Fruit fly (Drosophila melanogaster) whole organism, pupa: ENCODE measurements around the gene tipE.

Experiments
- CG10348 ChIP-seq: fragments of 200-800 bp; sonication (Bioruptor generic); IDR thresholded peaks from 2 replicates; pipeline ENCODE4 v1.3.6; 2022; ENCODE audit warnings: missing biosample characterization, missing genetic modification characterization
- CG12605 ChIP-seq: fragments of 200-800 bp; sonication (Bioruptor generic); IDR thresholded peaks from 2 replicates; pipeline ENCODE4 v1.3.6; 2022; ENCODE audit warnings: missing biosample characterization, missing genetic modification characterization
- CG13204 ChIP-seq: fragments of 200-800 bp; sonication (Bioruptor generic); optimal IDR thresholded peaks from 2 replicates; lab custom pipeline; 2018; ENCODE audit warnings: missing biosample characterization, mild to moderate bottlenecking, missing genetic modification characterization, moderate library complexity
- CG14655 ChIP-seq: fragments of 200-800 bp; sonication (Bioruptor generic); optimal IDR thresholded peaks from 3 replicates; lab custom pipeline; 2017; ENCODE audit warnings: mild to moderate bottlenecking, missing biosample characterization, missing genetic modification reagents, missing genetic modification characterization
- CG15710 ChIP-seq: fragments of 200-800 bp; sonication (Bioruptor generic); optimal IDR thresholded peaks from 2 replicates; lab custom pipeline; 2018; ENCODE audit warnings: missing biosample characterization, mild to moderate bottlenecking, missing genetic modification characterization, moderate library complexity
- CG17806 ChIP-seq: fragments of 200-800 bp; sonication (Bioruptor generic); optimal IDR thresholded peaks from 2 replicates; lab custom pipeline; 2018; ENCODE audit warnings: missing biosample characterization, mild to moderate bottlenecking, missing genetic modification characterization, moderate library complexity
- CG32121 ChIP-seq: fragments of 200-800 bp; sonication (Bioruptor generic); IDR thresholded peaks from 2 replicates; pipeline ENCODE4 v1.3.6; 2022; ENCODE audit warnings: missing biosample characterization, missing genetic modification characterization
- CG34367 ChIP-seq: fragments of 200-800 bp; sonication (Bioruptor generic); optimal IDR thresholded peaks from 2 replicates; lab custom pipeline; 2018; ENCODE audit warnings: missing biosample characterization, mild to moderate bottlenecking, missing genetic modification characterization
- CG8159 ChIP-seq: fragments of 200-800 bp; sonication (Bioruptor generic); optimal IDR thresholded peaks from 3 replicates; lab custom pipeline; 2018; ENCODE audit warnings: missing biosample characterization, mild to moderate bottlenecking, missing genetic modification characterization, moderate library complexity
- CG8301 ChIP-seq: fragments of 200-800 bp; sonication (Bioruptor generic); optimal IDR thresholded peaks from 2 replicates; lab custom pipeline; 2018; ENCODE audit warnings: missing biosample characterization, mild to moderate bottlenecking, missing genetic modification characterization
- CG9948 ChIP-seq: fragments of 200-800 bp; sonication (Bioruptor generic); optimal IDR thresholded peaks from 2 replicates; lab custom pipeline; 2018; ENCODE audit warnings: missing biosample characterization, mild to moderate bottlenecking, missing genetic modification characterization, moderate library complexity
- EcR ChIP-seq: fragments of 200-800 bp; sonication (Bioruptor generic); optimal IDR thresholded peaks from 3 replicates; lab custom pipeline; 2019; ENCODE audit warnings: missing biosample characterization, missing genetic modification characterization, mild to moderate bottlenecking, moderate library complexity, missing genetic modification reagents
- Ets98B ChIP-seq: fragments of 200-800 bp; sonication (Bioruptor generic); IDR thresholded peaks from 2 replicates; pipeline ENCODE4 v1.3.6; 2022; ENCODE audit warnings: missing biosample characterization, missing genetic modification characterization
- Pif1A ChIP-seq: fragments of 200-800 bp; sonication (Bioruptor generic); optimal IDR thresholded peaks from 3 replicates; lab custom pipeline; 2016; ENCODE audit warnings: missing biosample characterization, missing genetic modification characterization
- Pif1B ChIP-seq: fragments of 200-800 bp; sonication (Bioruptor generic); optimal IDR thresholded peaks from 3 replicates; lab custom pipeline; 2016; ENCODE audit warnings: missing biosample characterization, missing genetic modification characterization
- Snoo ChIP-seq: fragments of 200-800 bp; sonication (Bioruptor generic); optimal IDR thresholded peaks from 3 replicates; lab custom pipeline; 2017; ENCODE audit warnings: missing biosample characterization, mild to moderate bottlenecking, missing genetic modification characterization, inconsistent platforms
- fd96Ca ChIP-seq: fragments of 200-800 bp; sonication (Bioruptor generic); IDR thresholded peaks from 3 replicates; pipeline ENCODE4 v1.3.6; 2022; ENCODE audit warnings: missing biosample characterization, missing genetic modification characterization
- gl ChIP-seq: fragments of 200-800 bp; sonication (Bioruptor generic); optimal IDR thresholded peaks from 2 replicates; lab custom pipeline; 2018; ENCODE audit warnings: missing biosample characterization, mild to moderate bottlenecking, missing genetic modification characterization
- rn ChIP-seq: fragments of 200-800 bp; sonication (Bioruptor generic); IDR thresholded peaks from 2 replicates; pipeline ENCODE4 v1.3.6; 2022; ENCODE audit warnings: missing biosample characterization, missing genetic modification characterization

The tipE gene

DNA sequence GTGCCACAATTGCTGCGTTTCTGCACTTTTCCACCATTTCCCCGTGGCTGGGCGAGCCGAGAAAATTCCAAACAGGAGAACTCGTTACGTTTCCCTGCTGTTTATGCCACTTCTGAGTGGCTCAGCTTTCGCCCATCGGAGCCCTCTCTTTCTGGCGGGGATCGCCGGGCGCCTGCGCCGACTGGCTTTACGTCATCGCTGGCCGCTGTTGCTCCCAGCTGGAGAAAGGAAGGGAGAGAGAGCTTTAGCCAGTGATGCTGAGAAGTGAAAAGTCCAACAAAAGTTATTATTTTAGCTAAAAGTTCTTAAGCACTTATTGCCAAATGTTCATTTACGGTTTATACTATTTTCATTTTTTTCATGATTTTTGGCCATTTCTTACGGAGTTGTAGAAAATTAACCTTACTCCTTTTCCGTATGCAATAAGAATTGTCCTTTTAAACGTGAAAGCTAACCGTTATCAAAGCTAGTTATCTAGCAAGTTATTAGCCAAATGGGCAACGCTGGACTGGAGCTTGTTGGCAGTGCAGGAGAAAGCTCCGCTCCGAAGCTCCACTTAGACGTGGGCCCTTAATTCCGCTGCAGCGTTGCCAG is at the start of gene tipE, which contains the start of gene Teh2:
Gene tipE (plus strand): TSS at position 570 of the 594 bp plus-strand sequence.
Gene Teh2 (minus strand): TSS at position 94 of the 594 bp plus-strand sequence.
- TF ChIP-seq Snoo (tag; lab: Kevin White, UChicago) (no peak), EcR (GFP tag; lab: Kevin White, UChicago) (no peak), fd96Ca (no peak), CG10348 (GFP tag; lab: Robert Waterston, UW) (no peak), CG8301 (tag; lab: Kevin White, UChicago) (no peak), CG17806 (tag; lab: Kevin White, UChicago) (no peak), CG8159 (no peak), Pif1B (GFP tag; lab: Kevin White, UChicago) (no peak), CG12605 (GFP tag; lab: Robert Waterston, UW) (no peak), CG34367 (tag; lab: Kevin White, UChicago) (no peak), CG9948 (no peak), Ets98B (GFP tag; lab: Robert Waterston, UW) (no peak)

DNA sequence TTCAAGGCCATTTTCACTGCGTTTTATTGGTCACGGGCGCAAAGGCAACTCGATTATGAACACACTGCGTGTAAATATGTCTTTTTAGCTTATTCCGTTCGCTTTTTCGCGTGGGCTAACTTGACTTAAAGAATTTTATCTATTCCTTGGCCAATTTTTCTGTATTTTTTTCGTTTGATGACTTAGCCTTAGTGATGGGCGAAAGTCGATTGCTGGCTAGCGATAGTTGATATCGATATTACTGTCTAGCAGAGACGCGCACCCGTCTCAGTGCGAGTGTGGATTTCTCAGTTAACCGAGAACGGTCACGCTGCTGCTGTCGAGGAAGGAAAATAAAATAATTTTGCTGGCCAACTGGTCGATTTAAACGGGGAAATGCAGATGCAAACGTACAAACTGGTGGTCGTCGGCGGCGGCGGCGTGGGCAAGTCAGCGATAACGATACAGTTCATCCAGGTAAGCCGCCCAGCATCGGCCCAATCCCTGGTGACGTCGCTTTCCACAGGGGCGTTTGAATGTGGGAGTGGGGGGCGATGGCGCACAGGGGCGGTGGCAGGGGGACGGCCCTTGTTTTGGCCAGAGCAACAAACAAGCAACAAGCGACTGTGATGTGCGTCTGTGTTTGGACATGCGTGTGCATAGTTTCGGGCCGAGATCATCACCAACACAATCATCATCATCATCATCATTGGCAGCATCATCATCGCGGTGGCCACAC is 49.3 kb upstream of the tipE start, which contains the start of the genes Rop and Ras64B:
Gene Rop (minus strand): TSS at position 193 of the 718 bp plus-strand sequence.
Gene Ras64B (plus strand): TSS at position 273 of the 718 bp plus-strand sequence.
- peak; percentile 23; the same call in 1 of the 2 replicates for TF ChIP-seq Ets98B (GFP tag; lab: Robert Waterston, UW)
- TF ChIP-seq CG15710 (tag; lab: Kevin White, UChicago): peak; percentile 1
- no peak for TF ChIP-seq rn (GFP tag; lab: Robert Waterston, UW)
- peak; percentile 57 for TF ChIP-seq EcR (GFP tag; lab: Kevin White, UChicago)

DNA sequence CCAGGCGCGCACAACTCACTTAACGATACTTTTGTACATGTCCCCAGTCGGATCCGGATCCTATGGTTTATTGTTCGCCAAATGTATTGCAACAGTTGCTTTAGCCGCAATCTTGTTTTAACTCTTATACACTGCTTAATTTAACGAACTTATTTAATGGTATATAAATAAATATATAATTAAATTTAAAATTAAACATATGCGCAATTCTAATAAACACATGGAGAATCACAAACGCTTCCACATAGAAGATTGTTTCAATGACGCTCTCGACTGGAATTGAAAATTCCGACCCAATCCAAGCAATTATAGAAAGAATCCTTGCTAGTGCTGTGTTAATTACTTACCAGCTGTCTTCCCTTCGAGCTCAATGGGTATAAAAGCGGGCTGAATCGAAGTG is 47.1 kb upstream of the tipE start, which contains the start of gene Akh:
Gene Akh (plus strand): TSS at position 301 of the 400 bp plus-strand sequence.
- TF ChIP-seq Snoo (tag; lab: Kevin White, UChicago) (no peak), fd96Ca (no peak), CG8159 (no peak), EcR (GFP tag; lab: Kevin White, UChicago) (no peak), CG9948 (no peak), CG34367 (tag; lab: Kevin White, UChicago) (no peak), CG17806 (tag; lab: Kevin White, UChicago) (no peak), CG12605 (GFP tag; lab: Robert Waterston, UW) (no peak)

- TF ChIP-seq CG15710 (tag; lab: Kevin White, UChicago) (no peak), EcR (GFP tag; lab: Kevin White, UChicago) (no peak), CG13204 (GFP tag; lab: Kevin White, UChicago) (no peak), CG32121 (GFP tag; lab: Robert Waterston, UW) (no peak), CG14655 (no peak), CG8159 (no peak), gl (no peak), Snoo (tag; lab: Kevin White, UChicago) (no peak)
Measured at dm6 chr3L:4142064-4142463, 46.2 kb upstream of the tipE start, which contains the start of gene CG32260. TSS of gene CG32260 (plus strand) at chr3L:4142364.

DNA sequence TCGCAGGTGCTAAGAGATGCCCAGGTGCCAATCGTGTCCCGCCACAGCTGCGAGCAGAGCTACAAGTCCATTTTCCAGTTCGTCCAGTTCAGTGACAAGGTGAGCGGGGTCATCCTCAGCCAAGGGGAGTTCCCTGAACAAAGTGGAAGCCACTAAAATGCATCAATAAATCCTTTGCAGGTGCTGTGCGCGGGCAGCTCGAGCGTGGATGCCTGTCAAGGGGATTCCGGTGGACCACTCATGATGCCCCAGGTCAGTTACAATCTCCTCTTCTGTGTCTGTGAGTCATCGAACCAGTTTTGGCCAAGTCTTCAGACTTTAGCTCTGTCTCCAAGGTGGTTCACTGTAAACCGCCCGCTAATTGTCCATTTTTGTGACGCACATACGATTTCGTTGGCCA is 43.1 kb upstream of the tipE start:
- TF ChIP-seq CG34367 (tag; lab: Kevin White, UChicago) (no peak), CG12605 (GFP tag; lab: Robert Waterston, UW) (no peak), EcR (GFP tag; lab: Kevin White, UChicago) (peak; percentile 73)
- TF ChIP-seq, all 21 proteins: peak for 1

- TF ChIP-seq fd96Ca (no peak), Pif1A (GFP tag; lab: Kevin White, UChicago) (peak; percentile 10), CG15710 (tag; lab: Kevin White, UChicago) (no peak), Pif1B (GFP tag; lab: Kevin White, UChicago) (peak; percentile 8), EcR (GFP tag; lab: Kevin White, UChicago) (peak; percentile 34), CG12605 (GFP tag; lab: Robert Waterston, UW) (no peak), rn (GFP tag; lab: Robert Waterston, UW) (no peak), CG13204 (GFP tag; lab: Kevin White, UChicago) (peak; percentile 24), CG14655 (no peak)
Measured at dm6 chr3L:4148406-4148975, 39.8 kb upstream of the tipE start, which contains the start of gene CG1299. TSS of gene CG1299 (plus strand) at chr3L:4148696.

dm6 chr3L:4157852-4158251 is 30.4 kb upstream of the tipE start:
- TF ChIP-seq EcR (GFP tag; lab: Kevin White, UChicago) (peak; percentile 3), Pif1B (GFP tag; lab: Kevin White, UChicago) (no peak)
